Fruit fly (Drosophila melanogaster) whole organism, prepupa: ENCODE measurements around the gene CG11263.
A peak's percentile ranks its signal among the peaks of the same experiment; 100 is the strongest.

Experiments used
- Blimp-1 ChIP-seq: fragments of 200-800 bp; sonication (Bioruptor generic); optimal IDR thresholded peaks from 3 replicates; lab custom pipeline; 2017; ENCODE audit warnings: missing biosample characterization, missing genetic modification characterization, mild to moderate bottlenecking, moderate library complexity, missing genetic modification reagents
- CG11294 ChIP-seq: fragments of 200-800 bp; sonication (Bioruptor generic); IDR thresholded peaks from 2 replicates; pipeline ENCODE4 v1.3.6; 2022; ENCODE audit warnings: missing biosample characterization, missing genetic modification characterization
- CG11762 ChIP-seq: fragments of 200-800 bp; sonication (Bioruptor generic); optimal IDR thresholded peaks from 3 replicates; lab custom pipeline; 2016; ENCODE audit warnings: missing biosample characterization, missing genetic modification characterization; ENCODE audit not compliant: insufficient read depth
- CG15336 ChIP-seq: fragments of 200-800 bp; sonication (Bioruptor generic); IDR thresholded peaks from 2 replicates; pipeline ENCODE4 v1.3.6; 2022; ENCODE audit warnings: missing biosample characterization, missing genetic modification characterization
- CG16779 ChIP-seq: fragments of 200-800 bp; sonication (Bioruptor generic); optimal IDR thresholded peaks from 3 replicates; lab custom pipeline; 2017; ENCODE audit warnings: missing biosample characterization, mild to moderate bottlenecking, missing genetic modification characterization
- CG3919 ChIP-seq: fragments of 200-800 bp; sonication (Bioruptor generic); optimal IDR thresholded peaks from 3 replicates; lab custom pipeline; 2016; ENCODE audit warnings: missing biosample characterization, missing genetic modification characterization
- CG4318 ChIP-seq: fragments of 200-800 bp; sonication (Bioruptor generic); optimal IDR thresholded peaks from 3 replicates; lab custom pipeline; 2017; ENCODE audit warnings: missing biosample characterization, mild to moderate bottlenecking, missing genetic modification characterization
- CG6276 ChIP-seq: fragments of 200-800 bp; sonication (Bioruptor generic); optimal IDR thresholded peaks from 2 replicates; lab custom pipeline; 2017; ENCODE audit warnings: missing biosample characterization, mild to moderate bottlenecking, missing genetic modification characterization
- Eip75B ChIP-seq: fragments of 200-800 bp; sonication (Bioruptor generic); optimal IDR thresholded peaks from 3 replicates; lab custom pipeline; 2016; ENCODE audit warnings: missing biosample characterization, missing genetic modification characterization
- Eip78C ChIP-seq: fragments of 200-800 bp; sonication (Bioruptor generic); peaks from one replicate; lab custom pipeline; 2016; ENCODE audit warnings: missing biosample characterization, missing genetic modification characterization
- Gug ChIP-seq: fragments of 200-800 bp; sonication (Bioruptor generic); IDR thresholded peaks from 2 replicates; pipeline ENCODE4 v1.3.6; 2022; ENCODE audit warnings: missing biosample characterization, missing genetic modification characterization
- Hr39 ChIP-seq: fragments of 200-800 bp; sonication (Bioruptor generic); optimal IDR thresholded peaks from 2 replicates; lab custom pipeline; 2016; ENCODE audit warnings: missing biosample characterization, missing genetic modification characterization
- cyc ChIP-seq: fragments of 200-800 bp; sonication (Bioruptor generic); optimal IDR thresholded peaks from 3 replicates; lab custom pipeline; 2016; ENCODE audit warnings: missing biosample characterization, missing genetic modification characterization
- dac ChIP-seq: fragments of 200-800 bp; sonication (Bioruptor generic); optimal IDR thresholded peaks from 2 replicates; lab custom pipeline; 2017; ENCODE audit warnings: missing biosample characterization, mild to moderate bottlenecking, missing genetic modification characterization
- fkh ChIP-seq: fragments of 200-800 bp; sonication (Bioruptor generic); optimal IDR thresholded peaks from 3 replicates; lab custom pipeline; 2017; ENCODE audit warnings: missing biosample characterization, mild to moderate bottlenecking, missing genetic modification characterization, moderate library complexity
- lz ChIP-seq: fragments of 200-800 bp; sonication (Bioruptor generic); optimal IDR thresholded peaks from 3 replicates; lab custom pipeline; 2016; ENCODE audit warnings: missing biosample characterization, missing genetic modification characterization

CG11263 gene

dm6 chr3L:13049671-13050070, 43.1 kb downstream of the CG11263 start (continued):
- TF ChIP-seq fkh, result no peak
- TF ChIP-seq CG3919 (GFP tag; lab: Kevin White, UChicago), result peak; percentile 27
- TF ChIP-seq CG15336 (GFP tag; lab: Robert Waterston, UW), result 0 out of 2 replicates have a peak, but pooled peaks have one; percentile 34
- no peak for TF ChIP-seq CG16779 (tag; lab: Kevin White, UChicago)
- no peak for TF ChIP-seq CG4318 (GFP tag; lab: Kevin White, UChicago)
- peak; percentile 29 for TF ChIP-seq Eip75B (GFP tag; lab: Kevin White, UChicago)
- TF ChIP-seq CG6276 (GFP tag; lab: Kevin White, UChicago), result no peak
- no peak for TF ChIP-seq Hr39 (GFP tag; lab: Kevin White, UChicago)
- TF ChIP-seq cyc, result no peak
- peak; percentile 22 for TF ChIP-seq lz
- no peak for TF ChIP-seq Blimp-1 (GFP tag; lab: Kevin White, UChicago)

dm6 chr3L:13050675-13051202, 44.1 kb downstream of the CG11263 start:
- TF ChIP-seq CG11294 (GFP tag; lab: Robert Waterston, UW) (no peak), Eip78C (GFP tag; lab: Kevin White, UChicago) (peak; percentile 31), CG11762 (no peak), Gug (GFP tag; lab: Robert Waterston, UW) (no peak), dac (GFP tag; lab: Kevin White, UChicago) (no peak)
